Worm (Caenorhabditis elegans): Measurements from ENCODE around the gene dach-1.
A peak's percentile ranks its signal among the peaks of the same experiment; 100 is the strongest.

The dach-1 gene

ce11 chrV:3921635-3922034 lies 28.2 kb upstream of the dach-1 start, which contains the start of gene srx-65:
Gene srx-65 (plus strand): TSS chrV:3921935.
- no peak for TF ChIP-seq lin-39 (tag; optimal IDR thresholded peaks at IDR 0.05)
- TF ChIP-seq unc-62 (GFP tag; optimal IDR thresholded peaks at IDR 0.05) = no peak
- TF ChIP-seq efl-3 (GFP tag; optimal IDR thresholded peaks at IDR 0.05) = no peak
- TF ChIP-seq efl-1 (optimal IDR thresholded peaks at IDR 0.05) = no peak
- peak in 1 of 2 experiments; percentile 36 for TF ChIP-seq efl-1 (GFP tag; optimal IDR thresholded peaks at IDR 0.05 in 1 of 2)
- TF ChIP-seq fos-1 (tag; optimal IDR thresholded peaks at IDR 0.05) = no peak

DNA sequence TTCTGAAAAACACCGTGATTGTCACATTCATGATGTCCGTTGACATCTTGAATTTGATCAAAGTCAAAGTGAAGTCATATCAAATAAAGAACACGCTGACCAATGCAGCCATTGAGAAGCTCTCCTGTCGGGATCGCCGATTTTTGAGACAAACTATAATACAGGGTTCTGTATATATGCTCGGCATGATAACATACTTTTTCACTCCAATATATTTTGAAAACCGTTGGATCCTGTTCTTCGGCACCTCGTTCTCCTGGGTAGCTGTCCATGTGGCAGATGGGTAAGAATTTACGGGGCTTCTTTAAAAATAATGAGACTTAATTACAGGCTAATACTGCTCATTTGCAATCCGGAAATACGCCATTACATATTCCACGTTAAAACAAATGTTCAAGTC lies 27.3 kb upstream of the dach-1 start:
- TF ChIP-seq F16B12.6 (tag; optimal IDR thresholded peaks at IDR 0.05) (no peak), lin-14 (GFP tag; optimal IDR thresholded peaks at IDR 0.05) (no peak), pax-3 (tag; optimal IDR thresholded peaks at IDR 0.05) (no peak), nhr-84 (tag; optimal IDR thresholded peaks at IDR 0.05) (no peak), nhr-11 (tag; optimal IDR thresholded peaks at IDR 0.05) (no peak)

- no peak for TF ChIP-seq F16B12.6 (tag; optimal IDR thresholded peaks at IDR 0.05)
- no peak for TF ChIP-seq nhr-11 (tag; optimal IDR thresholded peaks at IDR 0.05)
- no peak for TF ChIP-seq xbp-1 (tag; optimal IDR thresholded peaks at IDR 0.05)
- no peak for TF ChIP-seq ceh-8 (GFP tag; optimal IDR thresholded peaks at IDR 0.05)
- no peak for TF ChIP-seq dpl-1 (GFP tag; optimal IDR thresholded peaks at IDR 0.05)
- no peak for TF ChIP-seq nhr-237 (tag; optimal IDR thresholded peaks at IDR 0.05)
- no peak for TF ChIP-seq nhr-28 (tag; optimal IDR thresholded peaks at IDR 0.05)
- no peak for TF ChIP-seq lin-13 (GFP tag; optimal IDR thresholded peaks at IDR 0.05)
- no peak for TF ChIP-seq zag-1 (tag; optimal IDR thresholded peaks at IDR 0.05)
- no peak for TF ChIP-seq tlp-1 (tag; optimal IDR thresholded peaks at IDR 0.05)
- TF ChIP-seq pqm-1 (tag; optimal IDR thresholded peaks at IDR 0.05) = no peak
- TF ChIP-seq ceh-90 (tag; optimal IDR thresholded peaks at IDR 0.05) = no peak
- TF ChIP-seq unc-30 (tag; optimal IDR thresholded peaks at IDR 0.05) = no peak
- TF ChIP-seq nhr-47 (tag; optimal IDR thresholded peaks at IDR 0.05) = no peak
- no peak for TF ChIP-seq nhr-12 (tag; optimal IDR thresholded peaks at IDR 0.05)
- no peak for TF ChIP-seq lsy-2 (tag; optimal IDR thresholded peaks at IDR 0.05)
- TF ChIP-seq sox-4 (tag; optimal IDR thresholded peaks at IDR 0.05) = no peak
Measured at ce11 chrV:3927522-3927921, 22.3 kb upstream of the dach-1 start.

- TF ChIP-seq elt-2 (tag; optimal IDR thresholded peaks at IDR 0.05) = no peak
- TF ChIP-seq aha-1 (tag; optimal IDR thresholded peaks at IDR 0.05) = no peak
- TF ChIP-seq egl-13 (tag; optimal IDR thresholded peaks at IDR 0.05) = no peak
- no peak for TF ChIP-seq snu-23 (GFP tag; optimal IDR thresholded peaks at IDR 0.05)
- TF ChIP-seq ztf-4 (tag; optimal IDR thresholded peaks at IDR 0.05) = no peak
- TF ChIP-seq mab-9 (GFP tag; IDR thresholded peaks at IDR 0.05) = no peak
- no peak for TF ChIP-seq fkh-4 (tag; optimal IDR thresholded peaks at IDR 0.05; ENCODE audit: borderline replicate concordance)
- TF ChIP-seq snpc-4 (tag; optimal IDR thresholded peaks at IDR 0.05) = no peak
- no peak for TF ChIP-seq rnt-1 (tag; optimal IDR thresholded peaks at IDR 0.05)
- no peak for TF ChIP-seq nhr-71 (tag; optimal IDR thresholded peaks at IDR 0.05)
- no peak for TF ChIP-seq nhr-20 (tag; optimal IDR thresholded peaks at IDR 0.05)
- TF ChIP-seq tlp-1 (tag; optimal IDR thresholded peaks at IDR 0.05) = no peak
- no peak for TF ChIP-seq pqm-1 (tag; optimal IDR thresholded peaks at IDR 0.05)
- no peak for TF ChIP-seq lsy-2 (tag; optimal IDR thresholded peaks at IDR 0.05)
- no peak for TF ChIP-seq sptf-1 (tag; optimal IDR thresholded peaks at IDR 0.05)
- TF ChIP-seq irx-1 (tag; optimal IDR thresholded peaks at IDR 0.05) = no peak
- TF ChIP-seq Y116A8C.19 (tag; optimal IDR thresholded peaks at IDR 0.05; ENCODE audit: borderline replicate concordance) = no peak
- TF ChIP-seq ceh-82 (tag; optimal IDR thresholded peaks at IDR 0.05) = no peak
- TF ChIP-seq nhr-85 (tag) = no peak
Measured at ce11 chrV:3929099-3929498, 20.7 kb upstream of the dach-1 start, which contains the start of gene srx-64. Gene srx-64 (plus strand): TSS chrV:3929399.
